Fruit fly (Drosophila melanogaster): ENCODE measurements around the gene ath.

dm6 chr2L:10232152-10232816 is 21.3 kb downstream of the ath start, which contains the start of gene eEF1delta:
- no peak for TF ChIP-seq OdsH (GFP tag; optimal IDR thresholded peaks at IDR 0.05)
- TF ChIP-seq psq (GFP tag; optimal IDR thresholded peaks at IDR 0.05) = no peak
- TF ChIP-seq pan (optimal IDR thresholded peaks at IDR 0.05) = no peak
- no peak for TF ChIP-seq Dif (GFP tag; optimal IDR thresholded peaks at IDR 0.05; ENCODE audit: partially characterized antibody)
- no peak for TF ChIP-seq Abd-B (GFP tag; optimal IDR thresholded peaks at IDR 0.05)
- TF ChIP-seq h (GFP tag; optimal IDR thresholded peaks at IDR 0.05) = no peak
- no peak for TF ChIP-seq Sp1 (GFP tag; optimal IDR thresholded peaks at IDR 0.05)
- TF ChIP-seq foxo (GFP tag; optimal IDR thresholded peaks at IDR 0.05) = no peak
- no peak for TF ChIP-seq usp (GFP tag; optimal IDR thresholded peaks at IDR 0.05)
- TF ChIP-seq Dfd (GFP tag; optimal IDR thresholded peaks at IDR 0.05) = no peak

Measured in whole organism, wandering third instar larva.